Fruit fly (Drosophila melanogaster) whole organism, embryonic: ENCODE results near the gene Hacd1.

Experiments used
- CG1024 ChIP-seq: fragments of 200-800 bp; sonication (Bioruptor generic); IDR thresholded peaks from 2 replicates; pipeline ENCODE4 v1.3.6; 2022; ENCODE audit warnings: missing biosample characterization, missing genetic modification characterization
- CG10431 ChIP-seq: fragments of 200-800 bp; sonication (Bioruptor generic); optimal IDR thresholded peaks from 3 replicates; lab custom pipeline; 2018; ENCODE audit warnings: missing biosample characterization, mild to moderate bottlenecking, missing genetic modification characterization
- CG12155 ChIP-seq: fragments of 200-800 bp; sonication (Bioruptor generic); optimal IDR thresholded peaks from 3 replicates; lab custom pipeline; 2016; ENCODE audit warnings: missing biosample characterization, missing genetic modification characterization
- CG12744 ChIP-seq: fragments of 200-800 bp; sonication (Bioruptor generic); optimal IDR thresholded peaks from 2 replicates; lab custom pipeline; 2016; ENCODE audit warnings: missing biosample characterization, missing genetic modification characterization
- CG15011 ChIP-seq: fragments of 200-800 bp; sonication (Bioruptor generic); optimal IDR thresholded peaks from 3 replicates; lab custom pipeline; 2018; ENCODE audit warnings: missing biosample characterization, mild to moderate bottlenecking, missing genetic modification characterization
- CG15479 ChIP-seq: fragments of 200-800 bp; sonication (Bioruptor generic); optimal IDR thresholded peaks from 3 replicates; lab custom pipeline; 2019; ENCODE audit warnings: missing biosample characterization, mild to moderate bottlenecking, missing genetic modification characterization, moderate library complexity
- CG16779 ChIP-seq: fragments of 200-800 bp; sonication (Bioruptor generic); IDR thresholded peaks from 2 replicates; pipeline ENCODE4 v1.3.6; 2022; ENCODE audit warnings: missing biosample characterization, missing genetic modification characterization
- CG17328 ChIP-seq: fragments of 200-800 bp; sonication (Bioruptor generic); IDR thresholded peaks from 2 replicates; pipeline ENCODE4 v1.3.6; 2022; ENCODE audit warnings: missing biosample characterization, missing genetic modification characterization
- CG17385 ChIP-seq: fragments of 200-800 bp; sonication (Bioruptor generic); optimal IDR thresholded peaks from 3 replicates; lab custom pipeline; 2018; ENCODE audit warnings: missing biosample characterization, mild to moderate bottlenecking, missing genetic modification characterization
- CG17568 ChIP-seq: fragments of 200-800 bp; sonication (Bioruptor generic); optimal IDR thresholded peaks from 2 replicates; lab custom pipeline; 2018; ENCODE audit warnings: missing biosample characterization, mild to moderate bottlenecking, missing genetic modification characterization, moderate library complexity
- CG18619 ChIP-seq: fragments of 200-800 bp; sonication (Bioruptor generic); optimal IDR thresholded peaks from 3 replicates; lab custom pipeline; 2017; ENCODE audit warnings: missing biosample characterization, mild to moderate bottlenecking, missing genetic modification characterization
- CG2129 ChIP-seq: fragments of 200-800 bp; sonication (Bioruptor generic); IDR thresholded peaks from 2 replicates; pipeline ENCODE4 v1.3.6; 2022; ENCODE audit warnings: missing biosample characterization, missing genetic modification characterization; ENCODE audit not compliant: partially characterized antibody
- CG2199 ChIP-seq: fragments of 200-800 bp; sonication (Bioruptor generic); IDR thresholded peaks from 3 replicates; pipeline ENCODE4 v1.3.6; 2022; ENCODE audit warnings: missing biosample characterization, missing genetic modification characterization
- CG2678 ChIP-seq: fragments of 200-800 bp; sonication (Bioruptor generic); optimal IDR thresholded peaks from 3 replicates; lab custom pipeline; 2019; ENCODE audit warnings: missing biosample characterization, mild to moderate bottlenecking, missing genetic modification characterization, moderate library complexity
- CG2875 ChIP-seq: fragments of 200-800 bp; sonication (Bioruptor generic); optimal IDR thresholded peaks from 2 replicates; lab custom pipeline; 2017; ENCODE audit warnings: missing biosample characterization, mild to moderate bottlenecking, missing genetic modification characterization, missing genetic modification reagents
- CG4404 ChIP-seq: fragments of 200-800 bp; sonication (Bioruptor generic); IDR thresholded peaks from 2 replicates; pipeline ENCODE4 v1.3.6; 2022; ENCODE audit warnings: missing biosample characterization, missing genetic modification characterization
- CG6654 ChIP-seq: fragments of 200-800 bp; sonication (Bioruptor generic); optimal IDR thresholded peaks from 2 replicates; lab custom pipeline; 2017; ENCODE audit warnings: missing biosample characterization, mild to moderate bottlenecking, missing genetic modification characterization
- CG6791 ChIP-seq: fragments of 200-800 bp; sonication (Bioruptor generic); IDR thresholded peaks from 3 replicates; pipeline ENCODE4 v1.3.6; 2022; ENCODE audit warnings: missing biosample characterization, missing genetic modification characterization; ENCODE audit not compliant: partially characterized antibody
- CG7786 ChIP-seq: fragments of 200-800 bp; sonication (Bioruptor generic); optimal IDR thresholded peaks from 2 replicates; lab custom pipeline; 2016; ENCODE audit warnings: missing biosample characterization, missing genetic modification characterization
- CG9727 ChIP-seq: fragments of 200-800 bp; sonication (Bioruptor generic); optimal IDR thresholded peaks from 3 replicates; lab custom pipeline; 2017; ENCODE audit warnings: missing biosample characterization, mild to moderate bottlenecking, missing genetic modification characterization
- E2f2 ChIP-seq: fragments of 200-800 bp; sonication (Bioruptor generic); IDR thresholded peaks from 2 replicates; pipeline ENCODE4 v1.3.6; 2022; ENCODE audit warnings: missing biosample characterization, missing genetic modification characterization
- Ets97D ChIP-seq: fragments of 200-800 bp; sonication (Bioruptor generic); optimal IDR thresholded peaks from 3 replicates; lab custom pipeline; 2016; ENCODE audit warnings: missing biosample characterization, missing genetic modification characterization
- Fer3 ChIP-seq: fragments of 200-800 bp; sonication (Bioruptor generic); optimal IDR thresholded peaks from 2 replicates; lab custom pipeline; 2018; ENCODE audit warnings: missing biosample characterization, mild to moderate bottlenecking, missing genetic modification characterization, moderate library complexity
- HHEX ChIP-seq: fragments of 200-800 bp; sonication (Bioruptor generic); optimal IDR thresholded peaks from 3 replicates; lab custom pipeline; 2017; ENCODE audit warnings: missing biosample characterization, mild to moderate bottlenecking, missing genetic modification characterization, missing genetic modification reagents
- HLHmδ ChIP-seq: fragments of 200-800 bp; sonication (Bioruptor generic); optimal IDR thresholded peaks from 2 replicates; lab custom pipeline; 2018; ENCODE audit warnings: missing biosample characterization, mild to moderate bottlenecking, missing genetic modification characterization, moderate library complexity
- Med ChIP-seq: fragments of 200-800 bp; sonication (Bioruptor generic); peaks from one replicate; lab custom pipeline; 2016; ENCODE audit warnings: missing biosample characterization, missing genetic modification characterization, mild to moderate bottlenecking, inconsistent platforms, moderate library complexity
- Rfx ChIP-seq: fragments of 200-800 bp; sonication (Bioruptor generic); IDR thresholded peaks from 2 replicates; pipeline ENCODE4 v1.3.6; 2022; ENCODE audit warnings: missing biosample characterization, missing genetic modification characterization
- Xbp1 ChIP-seq: fragments of 200-800 bp; sonication (Bioruptor generic); optimal IDR thresholded peaks from 3 replicates; lab custom pipeline; 2016; ENCODE audit warnings: missing biosample characterization, mild to moderate bottlenecking, missing genetic modification characterization
- danr ChIP-seq: fragments of 200-800 bp; sonication (Bioruptor generic); IDR thresholded peaks from 2 replicates; pipeline ENCODE4 v1.3.6; 2022; ENCODE audit warnings: missing biosample characterization, missing genetic modification characterization
- dmrt99B ChIP-seq: fragments of 200-800 bp; sonication (Bioruptor generic); optimal IDR thresholded peaks from 2 replicates; lab custom pipeline; 2018; ENCODE audit warnings: missing biosample characterization, mild to moderate bottlenecking, missing genetic modification characterization, moderate library complexity
- dpn ChIP-seq, 2 experiments: fragments of 200-800 bp; sonication (Bioruptor generic); optimal IDR thresholded peaks; 3 replicates each; lab custom pipeline; 2016; ENCODE audit warnings: missing biosample characterization in 2 of 2, missing genetic modification characterization in 2 of 2
- grn ChIP-seq: fragments of 200-800 bp; sonication (Bioruptor generic); optimal IDR thresholded peaks from 3 replicates; lab custom pipeline; 2017; ENCODE audit warnings: missing biosample characterization, missing genetic modification characterization
- hb ChIP-seq: fragments of 200-800 bp; sonication (Bioruptor generic); IDR thresholded peaks from 3 replicates; pipeline ENCODE4 v1.3.6; 2022; ENCODE audit warnings: missing biosample characterization, missing genetic modification characterization; ENCODE audit not compliant: partially characterized antibody
- jumu ChIP-seq: fragments of 200-800 bp; sonication (Bioruptor generic); optimal IDR thresholded peaks from 3 replicates; lab custom pipeline; 2016; ENCODE audit warnings: missing biosample characterization, missing genetic modification characterization
- kah ChIP-seq: fragments of 200-800 bp; sonication (Bioruptor generic); optimal IDR thresholded peaks from 2 replicates; lab custom pipeline; 2018; ENCODE audit warnings: missing biosample characterization, mild to moderate bottlenecking, missing genetic modification characterization
- luna ChIP-seq: fragments of 200-800 bp; sonication (Bioruptor generic); optimal IDR thresholded peaks from 2 replicates; lab custom pipeline; 2016; ENCODE audit warnings: missing biosample characterization, missing genetic modification characterization
- nau ChIP-seq: fragments of 200-800 bp; sonication (Bioruptor generic); optimal IDR thresholded peaks from 3 replicates; lab custom pipeline; 2017; ENCODE audit warnings: missing biosample characterization, mild to moderate bottlenecking, missing genetic modification characterization, missing genetic modification reagents
- nerfin-1 ChIP-seq: fragments of 200-800 bp; sonication (Bioruptor generic); optimal IDR thresholded peaks from 3 replicates; lab custom pipeline; 2019; ENCODE audit warnings: missing biosample characterization, mild to moderate bottlenecking, missing genetic modification characterization, moderate library complexity
- oc ChIP-seq: fragments of 200-800 bp; sonication (Bioruptor generic); optimal IDR thresholded peaks from 2 replicates; lab custom pipeline; 2018; ENCODE audit warnings: missing biosample characterization, mild to moderate bottlenecking, missing genetic modification characterization, moderate library complexity
- pita ChIP-seq: fragments of 200-800 bp; sonication (Bioruptor generic); optimal IDR thresholded peaks from 2 replicates; lab custom pipeline; 2017; ENCODE audit warnings: missing biosample characterization, mild to moderate bottlenecking, missing genetic modification characterization
- pros ChIP-seq: fragments of 200-800 bp; sonication (Bioruptor generic); optimal IDR thresholded peaks from 3 replicates; lab custom pipeline; 2019; ENCODE audit warnings: missing biosample characterization, mild to moderate bottlenecking, missing genetic modification characterization, moderate library complexity
- row ChIP-seq: fragments of 200-800 bp; sonication (Bioruptor generic); IDR thresholded peaks from 3 replicates; pipeline ENCODE4 v1.3.6; 2022; ENCODE audit warnings: missing biosample characterization, missing genetic modification characterization
- run ChIP-seq: fragments of 200-800 bp; sonication (Bioruptor generic); optimal IDR thresholded peaks from 3 replicates; lab custom pipeline; 2018; ENCODE audit warnings: missing biosample characterization, mild to moderate bottlenecking, missing genetic modification characterization
- seq ChIP-seq: fragments of 200-800 bp; sonication (Bioruptor generic); IDR thresholded peaks from 2 replicates; pipeline ENCODE4 v1.3.6; 2022; ENCODE audit warnings: missing biosample characterization, missing genetic modification characterization
- slou ChIP-seq: fragments of 200-800 bp; sonication (Bioruptor generic); optimal IDR thresholded peaks from 3 replicates; lab custom pipeline; 2016; ENCODE audit warnings: missing biosample characterization, missing genetic modification characterization
- ttk ChIP-seq: fragments of 200-800 bp; sonication (Bioruptor generic); IDR thresholded peaks from 2 replicates; pipeline ENCODE4 v2.1.2; 2022; ENCODE audit warnings: missing biosample characterization, missing genetic modification characterization
- wdn ChIP-seq: fragments of 200-800 bp; sonication (Bioruptor generic); IDR thresholded peaks from 2 replicates; pipeline ENCODE4 v1.3.6; 2022; ENCODE audit warnings: missing biosample characterization, missing genetic modification characterization
- zen2 ChIP-seq: fragments of 200-800 bp; sonication (Bioruptor generic); IDR thresholded peaks from 3 replicates; pipeline ENCODE4 v1.3.6; 2022; ENCODE audit warnings: missing biosample characterization, missing genetic modification characterization; ENCODE audit not compliant: partially characterized antibody

The Hacd1 gene

DNA sequence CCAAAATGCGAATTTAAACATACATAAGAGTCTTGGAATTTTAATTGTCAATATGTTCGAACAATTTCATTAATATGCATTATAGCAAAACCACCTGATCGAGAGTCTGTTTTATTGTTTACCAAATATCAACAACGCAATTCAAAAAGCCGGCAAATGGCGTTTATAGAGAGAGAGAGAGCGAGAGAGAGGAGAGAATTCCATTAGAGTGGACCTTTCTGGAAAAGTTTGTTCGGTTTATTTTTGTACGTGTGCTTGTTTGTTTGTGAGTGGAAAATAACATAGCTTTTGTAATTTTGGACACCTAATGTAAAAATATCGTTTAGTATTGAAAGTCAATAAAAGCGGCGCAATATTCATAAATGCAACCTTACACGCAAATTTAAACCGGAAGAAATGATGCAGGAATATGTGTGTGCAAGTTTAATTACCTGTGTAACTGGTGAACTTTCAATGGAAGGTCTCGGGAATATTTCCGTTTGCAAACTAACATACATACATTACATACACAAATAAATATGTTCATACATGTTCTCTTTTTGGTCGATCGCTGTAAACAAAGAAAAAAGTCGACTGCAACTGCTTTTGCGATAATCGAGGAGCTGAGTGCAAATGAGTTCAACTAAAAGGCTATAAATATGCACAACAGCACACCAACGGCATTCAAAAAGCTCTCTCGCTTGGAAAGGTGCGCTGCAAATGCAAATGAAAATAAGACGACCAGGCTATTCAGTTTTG is 42.7 kb upstream of the Hacd1 start, which contains the start of gene CG6785 (continued):
- TF ChIP-seq Fer3 (peak; percentile 76), CG2199 (no peak), wdn (GFP tag; lab: Robert Waterston, UW) (peak; percentile 59; the same call in 1 of the 2 replicates), ttk (GFP tag; lab: Robert Waterston, UW) (no peak), dpn (GFP tag; optimal IDR thresholded peaks at IDR 0.05; lab: Kevin White, UChicago) (peak; percentile 70 to 80), HHEX (GFP tag; lab: Kevin White, UChicago) (peak; percentile 92), CG12155 (GFP tag; lab: Kevin White, UChicago) (peak; percentile 58), row (GFP tag; lab: Robert Waterston, UW) (0 out of 3 replicates have a peak, but pooled peaks have one; percentile 47), run (peak; percentile 88), Ets97D (peak; percentile 65), CG6654 (no peak), CG17328 (GFP tag; lab: Robert Waterston, UW) (peak; percentile 59), Med (GFP tag; lab: Kevin White, UChicago) (peak; percentile 96), CG2129 (GFP tag; lab: Robert Waterston, UW) (no peak), CG7786 (GFP tag; lab: Kevin White, UChicago) (peak; percentile 69), danr (GFP tag; lab: Robert Waterston, UW) (no peak), CG6791 (GFP tag; lab: Robert Waterston, UW) (no peak), nerfin-1 (peak; percentile 80), CG9727 (GFP tag; lab: Kevin White, UChicago) (peak; percentile 78), CG17385 (GFP tag; lab: Kevin White, UChicago) (peak; percentile 83), Rfx (GFP tag; lab: Robert Waterston, UW) (peak; percentile 42; the same call in 1 of the 2 replicates), oc (peak; percentile 77), pros (no peak), CG15479 (no peak), kah (GFP tag; lab: Kevin White, UChicago) (peak; percentile 97), nau (GFP tag; lab: Kevin White, UChicago) (peak; percentile 61), HLHmδ (peak; percentile 71), CG1024 (GFP tag; lab: Robert Waterston, UW) (peak; percentile 57; the same call in 1 of the 2 replicates), pita (no peak), seq (GFP tag; lab: Robert Waterston, UW) (peak; percentile 77; the same call in 1 of the 2 replicates), Xbp1 (GFP tag; lab: Kevin White, UChicago) (peak; percentile 51), CG17568 (GFP tag; lab: Kevin White, UChicago) (peak; percentile 96), E2f2 (GFP tag; lab: Robert Waterston, UW) (peak; percentile 48; the same call in 1 of the 2 replicates), CG18619 (peak; percentile 88), CG10431 (GFP tag; lab: Kevin White, UChicago) (peak; percentile 90), CG12744 (GFP tag; lab: Kevin White, UChicago) (peak; percentile 88), hb (GFP tag; lab: Robert Waterston, UW) (no peak), slou (GFP tag; lab: Kevin White, UChicago) (peak; percentile 26), CG2678 (tag; lab: Kevin White, UChicago) (peak; percentile 86), zen2 (GFP tag; lab: Robert Waterston, UW) (no peak), jumu (GFP tag; lab: Kevin White, UChicago) (peak; percentile 38), grn (GFP tag; lab: Kevin White, UChicago) (peak; percentile 77), CG16779 (GFP tag; lab: Robert Waterston, UW) (0 out of 2 replicates have a peak, but pooled peaks have one; percentile 19), CG4404 (GFP tag; lab: Robert Waterston, UW) (no peak), CG2875 (peak; percentile 96), dmrt99B (tag; lab: Kevin White, UChicago) (peak; percentile 81), CG15011 (GFP tag; lab: Kevin White, UChicago) (peak; percentile 76), luna (GFP tag; lab: Kevin White, UChicago) (peak; percentile 28)
